Worm (Caenorhabditis elegans) whole organism, L2 larva: ENCODE measurements around the gene C33E10.1.

Source experiments
- alr-1 ChIP-seq: fragments of 150-350 bp; optimal IDR thresholded peaks from 2 replicates; lab custom pipeline; 2014; ENCODE audit warnings: missing biosample characterization, missing genetic modification characterization
- fos-1 ChIP-seq: fragments of 150-350 bp; optimal IDR thresholded peaks from 2 replicates; lab custom pipeline; 2014; ENCODE audit warnings: missing biosample characterization, missing genetic modification characterization
- lin-13 ChIP-seq: fragments of 150-350 bp; optimal IDR thresholded peaks from 2 replicates; lab custom pipeline; 2014; ENCODE audit warnings: missing biosample characterization, missing genetic modification reagents, missing genetic modification characterization
- lin-39 ChIP-seq: fragments of 150-350 bp; optimal IDR thresholded peaks from 2 replicates; lab custom pipeline; 2014; ENCODE audit warnings: missing biosample characterization, missing genetic modification reagents, missing genetic modification characterization
- mbf-1 ChIP-seq: sonication (generic microtip); optimal IDR thresholded peaks from 2 replicates; lab custom pipeline; 2017; ENCODE audit warnings: missing biosample characterization, missing genetic modification characterization
- mdl-1 ChIP-seq, 2 experiments: fragments of 150-350 bp in 1 of 2; sonication (generic microtip) in 1 of 2; optimal IDR thresholded peaks; 2 replicates each; lab custom pipeline; 2017; ENCODE audit warnings: missing biosample characterization in 2 of 2, missing genetic modification characterization in 2 of 2
- nhr-11 ChIP-seq: fragments of 150-350 bp; optimal IDR thresholded peaks from 2 replicates; lab custom pipeline; 2014; ENCODE audit warnings: missing biosample characterization, missing genetic modification characterization
- nhr-77 ChIP-seq: fragments of 150-350 bp; optimal IDR thresholded peaks from 2 replicates; lab custom pipeline; 2014; ENCODE audit warnings: missing biosample characterization, missing genetic modification characterization
- sma-9 ChIP-seq, 2 experiments: fragments of 150-350 bp in 1 of 2; sonication (generic microtip) in 1 of 2; optimal IDR thresholded peaks; 2 replicates each; lab custom pipeline; 2014 to 2016; ENCODE audit warnings: missing genetic modification characterization in 2 of 2, mild to moderate bottlenecking in 1 of 2, missing biosample characterization in 1 of 2, missing compliant biosample characterization in 1 of 2, missing genetic modification reagents in 1 of 2, moderate library complexity in 1 of 2

DNA sequence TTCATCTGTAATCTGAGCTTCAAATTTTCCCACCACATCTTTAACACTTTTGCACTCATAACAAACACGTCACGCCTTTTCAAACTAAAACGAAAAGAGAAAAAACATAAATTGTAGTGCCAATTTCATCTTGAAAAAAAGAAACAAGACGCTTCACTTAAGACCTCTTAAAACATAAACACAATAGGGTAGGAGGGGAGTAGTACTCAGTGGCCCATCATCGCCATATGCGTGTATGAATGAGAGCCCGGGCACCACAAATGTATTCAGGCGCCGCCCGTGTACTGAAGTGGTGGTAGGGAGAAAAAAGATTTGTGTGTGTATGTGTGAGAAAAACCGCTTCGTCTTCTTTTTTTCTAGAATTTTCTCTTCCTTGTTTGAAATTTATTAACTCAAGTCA lies 22.2 kb downstream of the C33E10.1 start:
- TF ChIP-seq lin-39 (tag; lab: Kevin White, UChicago): no peak
- no peak for TF ChIP-seq nhr-11 (tag; lab: Kevin White, UChicago)
- TF ChIP-seq mbf-1 (tag; lab: Kevin White, UChicago): no peak
- no peak for TF ChIP-seq mdl-1 (tag; optimal IDR thresholded peaks at IDR 0.05; lab: Kevin White, UChicago)
- no peak for TF ChIP-seq alr-1 (tag; lab: Kevin White, UChicago)
- no peak for TF ChIP-seq fos-1 (tag; lab: Kevin White, UChicago)
- no peak for TF ChIP-seq sma-9 (GFP tag; optimal IDR thresholded peaks at IDR 0.05; lab: Kevin White, UChicago)
- TF ChIP-seq sma-9 (tag; optimal IDR thresholded peaks at IDR 0.05; lab: Kevin White, UChicago): no peak
- TF ChIP-seq lin-13 (GFP tag; lab: Kevin White, UChicago): no peak
- TF ChIP-seq nhr-77: no peak
